Worm (Caenorhabditis elegans) whole organism, early embryonic: Measurements from ENCODE around the gene lgg-1.

Experiments used
- B0310.2 ChIP-seq: sonication (generic microtip); optimal IDR thresholded peaks from 2 replicates; lab custom pipeline; 2016; ENCODE audit warnings: mild to moderate bottlenecking, missing genetic modification characterization, missing compliant biosample characterization
- F13C5.2 ChIP-seq: sonication (generic microtip); optimal IDR thresholded peaks from 2 replicates; lab custom pipeline; 2017; ENCODE audit warnings: mild to moderate bottlenecking, missing genetic modification characterization, inconsistent platforms, missing compliant biosample characterization
- aly-1 ChIP-seq: sonication (generic microtip); optimal IDR thresholded peaks from 2 replicates; lab custom pipeline; 2016; ENCODE audit warnings: missing genetic modification characterization, missing compliant biosample characterization
- ama-1 ChIP-seq: fragments of 150-350 bp; optimal IDR thresholded peaks from 2 replicates; lab custom pipeline; 2014
- ceh-13 ChIP-seq: fragments of 200-800 bp; sonication (Bioruptor generic); optimal IDR thresholded peaks from 2 replicates; lab custom pipeline; 2018; ENCODE audit warnings: mild to moderate bottlenecking, missing genetic modification characterization, missing compliant biosample characterization
- ceh-36 ChIP-seq: sonication (generic microtip); optimal IDR thresholded peaks from 2 replicates; lab custom pipeline; 2016; ENCODE audit warnings: missing genetic modification characterization, inconsistent platforms, missing compliant biosample characterization
- ets-7 ChIP-seq: sonication (generic microtip); optimal IDR thresholded peaks from 2 replicates; lab custom pipeline; 2016; ENCODE audit warnings: missing genotype, missing genetic modification characterization, missing compliant biosample characterization
- flt-1 ChIP-seq: fragments of 200-800 bp; sonication (Bioruptor generic); IDR thresholded peaks from 2 replicates; pipeline ENCODE4 v1.3.6; 2022; ENCODE audit warnings: missing genetic modification characterization, missing compliant biosample characterization
- hmbx-1 ChIP-seq: sonication (generic microtip); optimal IDR thresholded peaks from 2 replicates; lab custom pipeline; 2016; ENCODE audit warnings: mild to moderate bottlenecking, missing genetic modification characterization, missing compliant biosample characterization
- hmg-4 ChIP-seq: fragments of 200-800 bp; sonication (Bioruptor generic); optimal IDR thresholded peaks from 2 replicates; lab custom pipeline; 2018; ENCODE audit warnings: mild to moderate bottlenecking, missing genetic modification characterization, missing compliant biosample characterization
- hnd-1 ChIP-seq: sonication (generic microtip); optimal IDR thresholded peaks from 2 replicates; lab custom pipeline; 2016; ENCODE audit warnings: missing genetic modification characterization, missing compliant biosample characterization
- pes-1 ChIP-seq: fragments of 200-800 bp; sonication (Bioruptor generic); IDR thresholded peaks from 2 replicates; pipeline ENCODE4 v1.3.6; 2022; ENCODE audit warnings: missing genetic modification reagents, missing genetic modification characterization, missing compliant biosample characterization
- scrt-1 ChIP-seq: fragments of 200-800 bp; sonication (Bioruptor generic); IDR thresholded peaks from 2 replicates; pipeline ENCODE4 v1.3.6; 2022; ENCODE audit warnings: missing genetic modification characterization, missing compliant biosample characterization
- sea-1 ChIP-seq: fragments of 200-800 bp; sonication (Bioruptor generic); conservative IDR thresholded peaks from 2 replicates; pipeline ENCODE4 v1.3.6; 2022; ENCODE audit warnings: missing genetic modification characterization, missing compliant biosample characterization
- tbx-11 ChIP-seq: fragments of 200-800 bp; sonication (Bioruptor generic); IDR thresholded peaks from 2 replicates; pipeline ENCODE4 v1.3.6; 2022; ENCODE audit warnings: missing genetic modification characterization, missing compliant biosample characterization
- tbx-37 ChIP-seq: fragments of 200-800 bp; sonication (Bioruptor generic); conservative IDR thresholded peaks from 2 replicates; pipeline ENCODE4 v1.3.6; 2022; ENCODE audit warnings: missing genetic modification reagents, missing genetic modification characterization, missing compliant biosample characterization
- tra-4 ChIP-seq: sonication (generic microtip); optimal IDR thresholded peaks from 2 replicates; lab custom pipeline; 2017; ENCODE audit warnings: missing genetic modification characterization, missing compliant biosample characterization

Gene lgg-1

DNA sequence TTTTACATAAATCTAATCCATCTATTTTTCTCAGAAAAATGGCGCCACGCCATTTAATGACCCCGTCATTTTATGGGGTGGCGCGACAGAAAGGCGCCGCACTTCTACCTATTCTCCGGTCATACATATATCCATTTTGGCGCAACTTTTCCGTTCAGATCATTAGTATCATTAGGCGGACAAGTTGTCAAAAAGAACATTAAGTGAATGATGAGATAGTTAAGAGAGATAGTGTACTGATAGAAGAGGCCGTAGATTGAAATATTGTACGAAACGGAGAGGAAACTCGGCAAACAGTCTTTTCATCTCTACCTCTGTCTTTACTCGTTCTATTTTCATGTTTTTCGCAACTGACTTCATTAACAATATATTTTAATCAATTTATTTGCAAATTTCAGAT lies 23.4 kb downstream of the lgg-1 start, which contains the start of gene sma-6:
Gene sma-6, plus strand, starts transcription at position 399 of the 400 bp plus-strand sequence.
- TF ChIP-seq scrt-1 (GFP tag; lab: Robert Waterston, UW), result no peak
- no peak for TF ChIP-seq tbx-11 (GFP tag; lab: Robert Waterston, UW)
- no peak for TF ChIP-seq tbx-37 (GFP tag; lab: Robert Waterston, UW)
- no peak for TF ChIP-seq B0310.2 (tag; lab: Kevin White, UChicago)

DNA sequence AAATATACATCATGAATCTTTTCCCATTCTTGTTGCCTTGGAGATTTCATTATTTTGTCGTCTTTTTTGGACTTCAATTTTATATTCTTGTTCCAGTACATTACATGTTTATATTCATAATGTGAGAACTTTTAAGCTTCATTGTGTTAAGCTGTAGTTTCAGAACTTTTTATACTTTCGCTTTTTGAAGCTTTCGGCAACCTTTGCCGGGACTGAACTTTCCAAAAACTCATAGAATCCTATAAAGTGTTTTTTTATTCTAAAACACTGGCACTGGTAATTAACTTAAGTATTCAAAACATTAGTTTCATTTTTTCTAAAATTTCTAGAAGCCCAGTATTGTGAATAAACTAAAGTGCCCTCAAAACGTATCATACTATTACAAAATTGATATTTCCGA lies 24.5 kb downstream of the lgg-1 start, which contains the start of gene C32D5.4:
Gene C32D5.4, minus strand, starts transcription at position 101 of the 400 bp plus-strand sequence.
- no peak for TF ChIP-seq hnd-1
- TF ChIP-seq tra-4, result no peak
- TF ChIP-seq F13C5.2, result no peak
- no peak for TF ChIP-seq ceh-36 (tag; lab: Kevin White, UChicago)
- TF ChIP-seq hmbx-1 (tag; lab: Kevin White, UChicago), result no peak
- no peak for TF ChIP-seq pes-1
- TF ChIP-seq ceh-13 (GFP tag; lab: Kevin White, UChicago), result no peak
- TF ChIP-seq sea-1 (GFP tag; lab: Robert Waterston, UW), result no peak
- TF ChIP-seq B0310.2 (tag; lab: Kevin White, UChicago), result no peak
- no peak for TF ChIP-seq flt-1 (GFP tag; lab: Robert Waterston, UW)
- TF ChIP-seq ets-7 (tag; lab: Kevin White, UChicago), result no peak
- TF ChIP-seq tbx-11 (GFP tag; lab: Robert Waterston, UW), result no peak
- TF ChIP-seq tbx-37 (GFP tag; lab: Robert Waterston, UW), result no peak
- TF ChIP-seq scrt-1 (GFP tag; lab: Robert Waterston, UW), result no peak
- no peak for TF ChIP-seq ama-1 (lab: Kevin White, UChicago)

DNA sequence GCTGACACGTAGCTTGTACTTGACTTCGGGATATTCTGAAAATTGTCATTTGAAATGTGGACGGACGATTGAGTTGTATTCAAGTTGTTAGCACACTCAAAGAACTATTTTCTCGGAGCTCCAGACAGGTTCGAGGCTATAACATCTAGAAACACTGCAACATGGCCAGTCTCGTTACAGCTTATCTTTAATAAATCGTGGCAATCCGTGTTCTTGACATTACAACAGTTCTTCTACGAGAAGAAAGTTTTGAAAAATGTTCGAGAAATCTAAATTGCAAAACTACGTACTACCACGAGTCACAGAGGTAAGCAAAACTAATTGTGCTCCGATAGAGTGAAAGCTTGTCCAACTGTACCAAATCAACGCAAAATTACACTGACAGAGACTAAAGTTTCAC lies 25.4 kb downstream of the lgg-1 start:
- no peak for TF ChIP-seq sea-1 (GFP tag; lab: Robert Waterston, UW)
- no peak for TF ChIP-seq hnd-1
- no peak for TF ChIP-seq ets-7 (tag; lab: Kevin White, UChicago)
- no peak for TF ChIP-seq scrt-1 (GFP tag; lab: Robert Waterston, UW)
- no peak for TF ChIP-seq hmg-4 (GFP tag; lab: Kevin White, UChicago)
- TF ChIP-seq aly-1 (tag; lab: Kevin White, UChicago), result no peak
- no peak for TF ChIP-seq tbx-11 (GFP tag; lab: Robert Waterston, UW)
- no peak for TF ChIP-seq hmbx-1 (tag; lab: Kevin White, UChicago)
- no peak for TF ChIP-seq flt-1 (GFP tag; lab: Robert Waterston, UW)
- TF ChIP-seq tbx-37 (GFP tag; lab: Robert Waterston, UW), result no peak
- TF ChIP-seq ama-1 (lab: Kevin White, UChicago), result no peak
- TF ChIP-seq F13C5.2, result no peak
- no peak for TF ChIP-seq ceh-36 (tag; lab: Kevin White, UChicago)

DNA sequence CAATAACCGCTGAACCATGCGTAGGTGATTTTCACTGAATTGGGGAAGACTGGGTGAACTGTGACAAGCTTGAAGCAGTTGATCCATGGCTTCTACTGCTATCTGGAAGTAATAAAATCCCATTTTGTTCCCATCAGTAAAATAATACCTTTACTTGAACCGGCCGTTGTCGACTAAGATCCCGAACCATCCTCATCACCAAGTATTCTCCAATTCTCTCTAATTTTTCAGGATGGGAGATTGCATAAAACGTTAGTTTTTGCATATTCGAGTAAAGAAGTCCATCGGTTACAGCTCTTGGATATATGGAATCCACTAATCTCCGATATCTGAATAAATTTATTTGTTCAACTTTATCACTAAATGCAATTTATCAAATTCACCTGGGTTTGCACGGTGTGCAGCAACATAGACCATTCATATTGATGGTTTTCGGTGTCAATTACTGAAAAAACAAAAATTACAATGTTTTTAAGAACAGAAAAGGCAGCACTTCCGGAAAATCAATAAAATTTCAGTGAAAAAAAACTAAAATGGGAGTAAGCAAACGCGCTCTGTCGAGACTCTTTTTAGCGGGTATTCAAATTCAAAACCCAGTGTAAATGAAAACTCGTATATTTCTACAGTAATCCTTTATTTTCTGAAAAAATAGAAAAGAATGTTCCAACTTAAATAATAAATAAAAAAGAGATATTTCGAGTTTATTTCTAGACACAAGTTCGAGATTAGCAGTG lies 26.7 kb downstream of the lgg-1 start, which contains the start of gene efr-3:
Gene efr-3, minus strand, starts transcription at position 505 of the 734 bp plus-strand sequence.
- TF ChIP-seq tbx-37 (GFP tag; lab: Robert Waterston, UW) (no peak), hmg-4 (GFP tag; lab: Kevin White, UChicago) (no peak), tra-4 (no peak), scrt-1 (GFP tag; lab: Robert Waterston, UW) (no peak), flt-1 (GFP tag; lab: Robert Waterston, UW) (no peak), hmbx-1 (tag; lab: Kevin White, UChicago) (no peak), ceh-36 (tag; lab: Kevin White, UChicago) (no peak), hnd-1 (no peak), B0310.2 (tag; lab: Kevin White, UChicago) (no peak), ceh-13 (GFP tag; lab: Kevin White, UChicago) (no peak), ama-1 (lab: Kevin White, UChicago) (no peak), F13C5.2 (no peak), ets-7 (tag; lab: Kevin White, UChicago) (no peak), tbx-11 (GFP tag; lab: Robert Waterston, UW) (no peak), pes-1 (no peak), aly-1 (tag; lab: Kevin White, UChicago) (no peak)

ce11 chrII:6311888-6312287 lies 35.6 kb downstream of the lgg-1 start:
- TF ChIP-seq hmbx-1 (tag; lab: Kevin White, UChicago) (no peak), ets-7 (tag; lab: Kevin White, UChicago) (no peak), hmg-4 (GFP tag; lab: Kevin White, UChicago) (no peak), ceh-36 (tag; lab: Kevin White, UChicago) (no peak)

DNA sequence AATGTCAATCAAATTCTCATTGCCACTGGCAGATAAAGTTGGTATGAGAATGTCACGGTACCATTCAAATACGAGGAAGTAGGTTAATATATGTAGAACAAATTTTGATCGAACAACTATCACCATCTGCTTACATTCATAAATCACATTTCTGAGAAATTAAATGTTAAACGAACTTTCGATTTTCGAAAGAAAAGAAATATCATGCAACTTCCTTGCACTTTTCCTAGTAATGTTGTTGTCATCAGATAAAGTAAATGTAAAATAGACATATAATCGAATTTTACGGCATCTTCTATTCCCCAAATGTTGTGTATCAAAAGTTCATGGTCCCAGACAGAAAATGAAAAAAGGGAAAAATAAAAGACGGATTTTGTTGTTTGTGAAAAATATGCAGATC lies 36.1 kb downstream of the lgg-1 start:
- TF ChIP-seq tbx-11 (GFP tag; lab: Robert Waterston, UW) (no peak), ama-1 (lab: Kevin White, UChicago) (no peak), hmg-4 (GFP tag; lab: Kevin White, UChicago) (no peak), pes-1 (no peak), hmbx-1 (tag; lab: Kevin White, UChicago) (no peak), ets-7 (tag; lab: Kevin White, UChicago) (no peak), ceh-36 (tag; lab: Kevin White, UChicago) (no peak), tra-4 (no peak), B0310.2 (tag; lab: Kevin White, UChicago) (no peak), ceh-13 (GFP tag; lab: Kevin White, UChicago) (no peak), sea-1 (GFP tag; lab: Robert Waterston, UW) (no peak)

- no peak for TF ChIP-seq tbx-37 (GFP tag; lab: Robert Waterston, UW)
Observed at ce11 chrII:6309198-6309597, 38.3 kb downstream of the lgg-1 start, which contains the start of gene glb-10. Gene glb-10, minus strand, starts transcription at chrII:6309298.
